Worm (Caenorhabditis elegans) whole organism, early embryonic: ENCODE data around the gene F35C11.6.

Experiments
- F13C5.2 ChIP-seq: sonication (generic microtip); optimal IDR thresholded peaks from 2 replicates; lab custom pipeline; 2017; ENCODE audit warnings: mild to moderate bottlenecking, missing genetic modification characterization, inconsistent platforms, missing compliant biosample characterization
- ama-1 ChIP-seq: fragments of 150-350 bp; optimal IDR thresholded peaks from 2 replicates; lab custom pipeline; 2014
- flt-1 ChIP-seq: fragments of 200-800 bp; sonication (Bioruptor generic); IDR thresholded peaks from 2 replicates; pipeline ENCODE4 v1.3.6; 2022; ENCODE audit warnings: missing genetic modification characterization, missing compliant biosample characterization
- hnd-1 ChIP-seq: sonication (generic microtip); optimal IDR thresholded peaks from 2 replicates; lab custom pipeline; 2016; ENCODE audit warnings: missing genetic modification characterization, missing compliant biosample characterization
- tbx-11 ChIP-seq: fragments of 200-800 bp; sonication (Bioruptor generic); IDR thresholded peaks from 2 replicates; pipeline ENCODE4 v1.3.6; 2022; ENCODE audit warnings: missing genetic modification characterization, missing compliant biosample characterization

DNA sequence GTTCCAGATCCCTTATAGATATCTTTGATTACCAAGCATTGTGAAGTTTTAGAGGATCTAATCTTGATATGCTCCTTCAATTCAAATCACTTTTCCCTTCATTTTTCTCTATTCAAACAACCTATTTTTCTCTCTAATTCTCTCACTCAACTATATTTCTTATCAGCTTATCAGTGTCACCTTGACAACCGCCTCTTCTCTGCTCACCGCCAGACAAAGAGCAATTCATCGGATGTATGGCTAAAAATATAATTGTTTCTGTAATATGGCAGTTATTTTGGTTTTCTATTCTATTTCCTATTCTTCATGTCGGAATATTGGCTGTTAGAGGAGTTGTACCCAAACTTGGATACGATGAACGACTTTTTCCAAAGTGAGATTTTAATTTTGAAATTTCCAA lies 9.2 kb downstream of the F35C11.6 start:
- TF ChIP-seq hnd-1 = no peak
- no peak for TF ChIP-seq tbx-11 (GFP tag; lab: Robert Waterston, UW)
- no peak for TF ChIP-seq F13C5.2
- TF ChIP-seq flt-1 = no peak
- no peak for TF ChIP-seq ama-1 (lab: Kevin White, UChicago)
